Worm (Caenorhabditis elegans) whole organism, L2 larva: ENCODE measurements around the gene T22H9.1.

Experiments
- C34F6.9 ChIP-seq: fragments of 150-350 bp; optimal IDR thresholded peaks from 2 replicates; lab custom pipeline; 2014; ENCODE audit warnings: missing biosample characterization, missing genetic modification characterization
- F13H6.1 ChIP-seq: sonication (generic microtip); optimal IDR thresholded peaks from 2 replicates; lab custom pipeline; 2016; ENCODE audit warnings: missing genetic modification characterization, missing compliant biosample characterization
- R02D3.7 ChIP-seq: fragments of 150-350 bp; optimal IDR thresholded peaks from 2 replicates; lab custom pipeline; 2014; ENCODE audit warnings: missing biosample characterization, missing genetic modification characterization
- ZK546.5 ChIP-seq: sonication (generic microtip); optimal IDR thresholded peaks from 2 replicates; lab custom pipeline; 2017; ENCODE audit warnings: missing biosample characterization, missing genetic modification characterization
- ama-1 ChIP-seq: fragments of 150-350 bp; optimal IDR thresholded peaks from 2 replicates; lab custom pipeline; 2018; ENCODE audit warnings: inconsistent platforms
- ceh-16 ChIP-seq: fragments of 150-350 bp; optimal IDR thresholded peaks from 2 replicates; lab custom pipeline; 2014; ENCODE audit warnings: missing biosample characterization, missing genetic modification characterization
- dmd-4 ChIP-seq: sonication (generic microtip); optimal IDR thresholded peaks from 2 replicates; lab custom pipeline; 2017; ENCODE audit warnings: missing biosample characterization, missing genetic modification characterization
- egl-27 ChIP-seq: sonication (generic microtip); optimal IDR thresholded peaks from 3 replicates; lab custom pipeline; 2017; ENCODE audit warnings: missing biosample characterization, missing genetic modification reagents, missing genetic modification characterization
- elt-3 ChIP-seq: sonication (generic microtip); optimal IDR thresholded peaks from 2 replicates; lab custom pipeline; 2017; ENCODE audit warnings: missing biosample characterization, missing genetic modification characterization
- fos-1 ChIP-seq: fragments of 150-350 bp; optimal IDR thresholded peaks from 2 replicates; lab custom pipeline; 2014; ENCODE audit warnings: missing biosample characterization, missing genetic modification characterization
- gmeb-1 ChIP-seq: fragments of 150-350 bp; optimal IDR thresholded peaks from 2 replicates; lab custom pipeline; 2014; ENCODE audit warnings: missing biosample characterization, missing genetic modification characterization
- lin-11 ChIP-seq: fragments of 150-350 bp; sonication (generic microtip); optimal IDR thresholded peaks from 2 replicates; lab custom pipeline; 2014; ENCODE audit warnings: missing biosample characterization, missing genetic modification characterization, inconsistent platforms, mixed read lengths
- lin-39 ChIP-seq: fragments of 150-350 bp; optimal IDR thresholded peaks from 2 replicates; lab custom pipeline; 2014; ENCODE audit warnings: missing biosample characterization, missing genetic modification reagents, missing genetic modification characterization
- mdl-1 ChIP-seq, 2 experiments: fragments of 150-350 bp in 1 of 2; sonication (generic microtip) in 1 of 2; optimal IDR thresholded peaks; 2 replicates each; lab custom pipeline; 2017; ENCODE audit warnings: missing biosample characterization in 2 of 2, missing genetic modification characterization in 2 of 2
- nhr-21 ChIP-seq: fragments of 150-350 bp; optimal IDR thresholded peaks from 2 replicates; lab custom pipeline; 2014; ENCODE audit warnings: missing biosample characterization, missing genetic modification characterization
- nhr-237 ChIP-seq: fragments of 150-350 bp; optimal IDR thresholded peaks from 2 replicates; lab custom pipeline; 2014; ENCODE audit warnings: missing biosample characterization, missing genetic modification characterization
- nhr-25 ChIP-seq: fragments of 150-350 bp; sonication (generic microtip); optimal IDR thresholded peaks from 3 replicates; lab custom pipeline; 2014; ENCODE audit warnings: missing biosample characterization, missing genetic modification characterization
- nhr-77 ChIP-seq: fragments of 150-350 bp; optimal IDR thresholded peaks from 2 replicates; lab custom pipeline; 2014; ENCODE audit warnings: missing biosample characterization, missing genetic modification characterization
- peb-1 ChIP-seq: fragments of 150-350 bp; optimal IDR thresholded peaks from 2 replicates; lab custom pipeline; 2014; ENCODE audit warnings: missing biosample characterization, missing genetic modification characterization
- skn-1 ChIP-seq: sonication (generic microtip); optimal IDR thresholded peaks from 2 replicates; lab custom pipeline; 2017; ENCODE audit warnings: missing biosample characterization, missing genetic modification characterization
- sma-9 ChIP-seq, 2 experiments: fragments of 150-350 bp in 1 of 2; sonication (generic microtip) in 1 of 2; optimal IDR thresholded peaks; 2 replicates each; lab custom pipeline; 2014 to 2016; ENCODE audit warnings: missing genetic modification characterization in 2 of 2, mild to moderate bottlenecking in 1 of 2, missing biosample characterization in 1 of 2, missing compliant biosample characterization in 1 of 2, missing genetic modification reagents in 1 of 2, moderate library complexity in 1 of 2
- snpc-4 ChIP-seq: fragments of 150-350 bp; optimal IDR thresholded peaks from 2 replicates; lab custom pipeline; 2014; ENCODE audit warnings: missing biosample characterization, missing genetic modification characterization
- unc-55 ChIP-seq: fragments of 150-350 bp; sonication (generic microtip); optimal IDR thresholded peaks from 3 replicates; lab custom pipeline; 2014; ENCODE audit warnings: missing biosample characterization, missing genetic modification reagents, missing genetic modification characterization

T22H9.1 gene

DNA sequence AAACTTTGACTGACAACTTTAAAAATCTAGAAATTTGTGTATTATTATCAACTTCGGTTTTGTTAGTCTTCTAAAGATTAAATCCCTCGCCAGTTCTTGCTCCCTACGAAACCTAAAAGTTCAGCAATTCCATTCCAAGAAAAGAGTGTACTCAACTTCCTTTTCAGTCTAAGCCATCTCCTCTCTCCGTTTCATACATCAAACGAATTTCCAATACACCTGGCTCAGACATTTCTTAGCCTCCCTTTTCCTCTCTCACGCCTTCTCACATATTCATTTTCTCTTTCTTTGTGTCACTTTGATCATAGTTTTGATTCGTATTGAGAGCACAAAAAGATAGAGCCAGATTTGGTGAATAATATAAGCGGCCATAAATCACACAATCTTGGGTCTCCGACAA lies 36.7 kb downstream of the T22H9.1 start, which contains the start of gene nhr-253:
TSS of gene nhr-253 (plus strand) at position 285 of the 400 bp plus-strand sequence.
- TF ChIP-seq lin-39 (tag; lab: Kevin White, UChicago) (no peak), nhr-21 (tag; lab: Kevin White, UChicago) (no peak), ZK546.5 (tag; lab: Kevin White, UChicago) (no peak), sma-9 (GFP tag; optimal IDR thresholded peaks at IDR 0.05; lab: Kevin White, UChicago) (no peak), sma-9 (tag; optimal IDR thresholded peaks at IDR 0.05; lab: Kevin White, UChicago) (no peak)

ce11 chrV:399721-400120 lies 40.2 kb downstream of the T22H9.1 start, which contains the start of gene scl-27:
Gene scl-27 (plus strand): TSS chrV:400021.
- TF ChIP-seq R02D3.7 (tag; lab: Kevin White, UChicago) = no peak
- TF ChIP-seq lin-39 (tag; lab: Kevin White, UChicago) = no peak
- no peak for TF ChIP-seq nhr-21 (tag; lab: Kevin White, UChicago)
- no peak for TF ChIP-seq ama-1 (lab: Kevin White, UChicago)
- no peak for TF ChIP-seq sma-9 (GFP tag; optimal IDR thresholded peaks at IDR 0.05; lab: Kevin White, UChicago)
- TF ChIP-seq sma-9 (tag; optimal IDR thresholded peaks at IDR 0.05; lab: Kevin White, UChicago) = no peak
- TF ChIP-seq elt-3 (tag; lab: Kevin White, UChicago) = no peak
- no peak for TF ChIP-seq skn-1 (tag; lab: Kevin White, UChicago)
- TF ChIP-seq lin-11 (tag; lab: Kevin White, UChicago) = no peak
- no peak for TF ChIP-seq nhr-77
- no peak for TF ChIP-seq C34F6.9 (tag; lab: Kevin White, UChicago)
- no peak for TF ChIP-seq ceh-16 (tag; lab: Kevin White, UChicago)
- no peak for TF ChIP-seq nhr-25 (tag; lab: Kevin White, UChicago)
- no peak for TF ChIP-seq unc-55
- no peak for TF ChIP-seq nhr-237 (tag; lab: Kevin White, UChicago)

- TF ChIP-seq dmd-4 (tag; lab: Kevin White, UChicago) (no peak), snpc-4 (tag; lab: Kevin White, UChicago) (no peak), ceh-16 (tag; lab: Kevin White, UChicago) (no peak), egl-27 (no peak), C34F6.9 (tag; lab: Kevin White, UChicago) (no peak)
- TF ChIP-seq, all 48 proteins: peak for 0
These were observed 43.5 kb downstream of the T22H9.1 start, which contains the start of gene srh-62 for ce11 chrV:403028-403427. Gene srh-62 (minus strand): TSS chrV:403128.

- TF ChIP-seq sma-9 (GFP tag; optimal IDR thresholded peaks at IDR 0.05; lab: Kevin White, UChicago) (peak; percentile 35), sma-9 (tag; optimal IDR thresholded peaks at IDR 0.05; lab: Kevin White, UChicago) (no peak), F13H6.1 (tag; lab: Kevin White, UChicago) (no peak)
These were observed 44.7 kb downstream of the T22H9.1 start, which contains the start of gene nhr-252 for ce11 chrV:404210-404669. Gene nhr-252 (plus strand): TSS chrV:404619.

DNA sequence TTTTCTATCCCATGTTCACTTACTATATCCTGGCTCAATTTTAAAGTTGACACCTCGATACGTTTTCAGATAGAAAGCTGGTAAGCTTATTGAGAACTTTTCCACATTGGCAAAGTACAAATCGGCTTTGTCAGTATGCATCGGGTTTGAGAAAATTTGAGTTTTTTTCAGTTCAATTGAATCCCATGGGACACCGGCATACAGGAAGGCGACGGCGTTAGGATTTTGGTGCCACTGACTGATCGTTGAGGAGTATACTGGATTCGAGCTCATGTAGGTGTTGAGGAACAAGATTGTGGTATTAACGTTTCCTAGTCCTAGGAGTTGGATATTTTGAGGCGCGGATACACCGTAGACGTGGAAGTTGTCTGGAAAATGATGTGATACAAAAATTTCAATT lies 53.3 kb downstream of the T22H9.1 start:
- TF ChIP-seq peb-1 (tag; lab: Kevin White, UChicago) (no peak), unc-55 (no peak), lin-39 (tag; lab: Kevin White, UChicago) (no peak), fos-1 (tag; lab: Kevin White, UChicago) (no peak), gmeb-1 (no peak), R02D3.7 (tag; lab: Kevin White, UChicago) (no peak), skn-1 (tag; lab: Kevin White, UChicago) (no peak), dmd-4 (tag; lab: Kevin White, UChicago) (no peak), nhr-25 (tag; lab: Kevin White, UChicago) (no peak), mdl-1 (tag; optimal IDR thresholded peaks at IDR 0.05; lab: Kevin White, UChicago) (no peak)
